Fruit fly (Drosophila melanogaster): ENCODE measurements around the gene RpS19a.

RpS19a gene

dm6 chrX:16637594-16638485 lies at the start of gene RpS19a:
Gene RpS19a, plus strand, starts transcription at chrX:16637894.
- peak; percentile 53 for TF ChIP-seq CG12769 (tag; optimal IDR thresholded peaks at IDR 0.05)
- TF ChIP-seq Opbp (GFP tag; IDR thresholded peaks at IDR 0.05; ENCODE audit: partially characterized antibody), result peak; percentile 99
- TF ChIP-seq CG17612 (GFP tag; IDR thresholded peaks at IDR 0.05), result peak; percentile 27; the same call in 1 of the 2 replicates
- peak; percentile 76 for TF ChIP-seq nerfin-1 (tag; optimal IDR thresholded peaks at IDR 0.05)
- peak; percentile 25 for TF ChIP-seq CG3995 (GFP tag; optimal IDR thresholded peaks at IDR 0.05)
- TF ChIP-seq CG34224 (GFP tag; IDR thresholded peaks at IDR 0.05; ENCODE audit: partially characterized antibody), result no peak
- peak; percentile 3; the same call in 1 of the 2 replicates for TF ChIP-seq amos (GFP tag; IDR thresholded peaks at IDR 0.05; ENCODE audit: partially characterized antibody)
- TF ChIP-seq ac (GFP tag; optimal IDR thresholded peaks at IDR 0.05), result peak; percentile 75
- no peak for TF ChIP-seq pan (optimal IDR thresholded peaks at IDR 0.05)
- TF ChIP-seq pan (GFP tag; optimal IDR thresholded peaks at IDR 0.05 in 1 of 2, IDR thresholded peaks at IDR 0.05 in 1 of 2), result peak in 1 of 2 experiments; percentile 72
- no peak for TF ChIP-seq CG7357 (GFP tag; IDR thresholded peaks at IDR 0.05)
- TF ChIP-seq Atf6 (GFP tag; IDR thresholded peaks at IDR 0.05), result peak; percentile 69
- TF ChIP-seq CG5180 (GFP tag; optimal IDR thresholded peaks at IDR 0.05), result peak; percentile 73
- 0 out of 2 replicates have a peak, but pooled peaks have one; percentile 20 for TF ChIP-seq dimm (GFP tag; IDR thresholded peaks at IDR 0.05)
- peak; percentile 77 for TF ChIP-seq CG31441 (GFP tag; IDR thresholded peaks at IDR 0.05)
- TF ChIP-seq Sry-δ (GFP tag; optimal IDR thresholded peaks at IDR 0.05), result peak; percentile 72
- TF ChIP-seq CG32772 (GFP tag; IDR thresholded peaks at IDR 0.05), result peak; percentile 33; the same call in 1 of the 2 replicates
- TF ChIP-seq Lpt (GFP tag; optimal IDR thresholded peaks at IDR 0.05), result no peak
- peak; percentile 89 for TF ChIP-seq Meics (GFP tag; optimal IDR thresholded peaks at IDR 0.05)
- peak; percentile 72 for TF ChIP-seq CG7556 (GFP tag; optimal IDR thresholded peaks at IDR 0.05)
- peak; percentile 42 for TF ChIP-seq zf30C (GFP tag; optimal IDR thresholded peaks at IDR 0.05)
- peak; percentile 57 for TF ChIP-seq grau (tag; optimal IDR thresholded peaks at IDR 0.05)
- TF ChIP-seq CG13296 (GFP tag; optimal IDR thresholded peaks at IDR 0.05), result peak; percentile 90
- TF ChIP-seq cad (GFP tag; optimal IDR thresholded peaks at IDR 0.05), result no peak
- no peak; the same call in 1 of the 2 replicates for TF ChIP-seq ro (GFP tag; IDR thresholded peaks at IDR 0.05)
- peak; percentile 15 for TF ChIP-seq CG8290 (GFP tag; optimal IDR thresholded peaks at IDR 0.05)
- TF ChIP-seq CG8290 (tag; optimal IDR thresholded peaks at IDR 0.05), result peak; percentile 78 to 79
- peak; percentile 85 for TF ChIP-seq nau (GFP tag; optimal IDR thresholded peaks at IDR 0.05)
- TF ChIP-seq ERR (GFP tag; optimal IDR thresholded peaks at IDR 0.05), result no peak
- peak; percentile 26 for TF ChIP-seq lmd (GFP tag; IDR thresholded peaks at IDR 0.05)
- TF ChIP-seq sug (tag; optimal IDR thresholded peaks at IDR 0.05), result peak; percentile 78
- TF ChIP-seq stwl (tag; optimal IDR thresholded peaks at IDR 0.05), result peak; percentile 21
- TF ChIP-seq pum (GFP tag; optimal IDR thresholded peaks at IDR 0.05), result no peak
- TF ChIP-seq sna (GFP tag; IDR thresholded peaks at IDR 0.05; ENCODE audit: partially characterized antibody), result no peak
- 0 out of 2 replicates have a peak, but pooled peaks have one; percentile 2 for TF ChIP-seq inv (GFP tag; IDR thresholded peaks at IDR 0.05; ENCODE audit: partially characterized antibody)
- TF ChIP-seq Trl (optimal IDR thresholded peaks at IDR 0.05), result peak in 1 of 2 experiments; percentile 56
- TF ChIP-seq Trl (GFP tag; optimal IDR thresholded peaks at IDR 0.05), result peak; percentile 58
- peak; percentile 40 for TF ChIP-seq pros (GFP tag; optimal IDR thresholded peaks at IDR 0.05)
- TF ChIP-seq CG4360 (GFP tag; IDR thresholded peaks at IDR 0.05), result peak; percentile 33; the same call in 1 of the 2 replicates
- peak; percentile 69 for TF ChIP-seq CG33213 (GFP tag; optimal IDR thresholded peaks at IDR 0.05)
- TF ChIP-seq CG15073 (GFP tag; optimal IDR thresholded peaks at IDR 0.05), result no peak
- TF ChIP-seq CG2678 (tag; optimal IDR thresholded peaks at IDR 0.05), result peak; percentile 70
- peak; percentile 75 for TF ChIP-seq CG33557 (GFP tag; optimal IDR thresholded peaks at IDR 0.05)
- TF ChIP-seq ap (GFP tag; IDR thresholded peaks at IDR 0.05), result peak; percentile 66
- TF ChIP-seq CG13775 (GFP tag; optimal IDR thresholded peaks at IDR 0.05), result peak; percentile 86
- peak; percentile 72 for TF ChIP-seq cg (GFP tag; optimal IDR thresholded peaks at IDR 0.05)
- peak; percentile 49 for TF ChIP-seq Sin3A (optimal IDR thresholded peaks at IDR 0.05)
- TF ChIP-seq CG9727 (GFP tag; optimal IDR thresholded peaks at IDR 0.05), result peak; percentile 90
- peak; percentile 13 for TF ChIP-seq her (GFP tag; optimal IDR thresholded peaks at IDR 0.05)
